Worm (Caenorhabditis elegans) whole organism, L3 larva: ENCODE measurements around the gene F53C3.11.
A peak's percentile ranks its signal among the peaks of the same experiment; 100 is the strongest.

Source experiments
- aly-2 ChIP-seq: fragments of 150-350 bp; optimal IDR thresholded peaks from 2 replicates; lab custom pipeline; 2014; ENCODE audit warnings: missing biosample characterization, missing genetic modification characterization
- ceh-16 ChIP-seq: sonication (generic microtip); optimal IDR thresholded peaks from 2 replicates; lab custom pipeline; 2017; ENCODE audit warnings: missing biosample characterization, missing genetic modification characterization
- ceh-28 ChIP-seq: fragments of 150-350 bp; optimal IDR thresholded peaks from 2 replicates; lab custom pipeline; 2014; ENCODE audit warnings: missing biosample characterization, missing genetic modification reagents, missing genetic modification characterization
- ceh-9 ChIP-seq: sonication (generic microtip); optimal IDR thresholded peaks from 2 replicates; lab custom pipeline; 2018; ENCODE audit warnings: missing biosample characterization, missing genetic modification characterization
- daf-12 ChIP-seq: fragments of 150-350 bp; optimal IDR thresholded peaks from 2 replicates; lab custom pipeline; 2014; ENCODE audit warnings: missing biosample characterization, missing genetic modification reagents, missing genetic modification characterization
- elt-2 ChIP-seq: sonication (generic microtip); optimal IDR thresholded peaks from 2 replicates; lab custom pipeline; 2016; ENCODE audit warnings: missing genetic modification reagents, mild to moderate bottlenecking, missing genetic modification characterization, missing compliant biosample characterization
- elt-3 ChIP-seq, 3 experiments: fragments of 150-350 bp in 1 of 3; sonication (generic microtip) in 2 of 3; optimal IDR thresholded peaks; 2 replicates in 2 of 3; 4 replicates in 1 of 3; lab custom pipeline; 2014 to 2017; ENCODE audit warnings: missing biosample characterization in 3 of 3, missing genetic modification characterization in 3 of 3
- fkh-10 ChIP-seq: sonication (generic microtip); optimal IDR thresholded peaks from 2 replicates; lab custom pipeline; 2017; ENCODE audit warnings: missing biosample characterization, missing genetic modification reagents, missing genetic modification characterization
- fkh-2 ChIP-seq: fragments of 150-350 bp; optimal IDR thresholded peaks from 2 replicates; lab custom pipeline; 2014; ENCODE audit warnings: missing biosample characterization, missing genetic modification reagents, missing genetic modification characterization
- fos-1 ChIP-seq: fragments of 150-350 bp; optimal IDR thresholded peaks from 2 replicates; lab custom pipeline; 2014; ENCODE audit warnings: missing biosample characterization, missing genetic modification characterization
- jun-1 ChIP-seq: fragments of 150-350 bp; optimal IDR thresholded peaks from 2 replicates; lab custom pipeline; 2014; ENCODE audit warnings: missing biosample characterization, missing genetic modification reagents, missing genetic modification characterization
- lin-15B ChIP-seq: fragments of 150-350 bp; optimal IDR thresholded peaks from 2 replicates; lab custom pipeline; 2014; ENCODE audit warnings: missing biosample characterization, missing genetic modification characterization
- mdl-1 ChIP-seq: fragments of 150-350 bp; optimal IDR thresholded peaks from 2 replicates; lab custom pipeline; 2014; ENCODE audit warnings: missing biosample characterization, missing genetic modification characterization
- mml-1 ChIP-seq: fragments of 150-350 bp; sonication (generic microtip); optimal IDR thresholded peaks from 3 replicates; lab custom pipeline; 2014; ENCODE audit warnings: missing biosample characterization, missing genetic modification characterization
- nfya-1 ChIP-seq: sonication (generic microtip); optimal IDR thresholded peaks from 2 replicates; lab custom pipeline; 2017; ENCODE audit warnings: missing genetic modification characterization, mild to moderate bottlenecking, missing compliant biosample characterization, antibody characterized with exemption, moderate library complexity; ENCODE audit not compliant: insufficient read depth
- nhr-11 ChIP-seq: fragments of 150-350 bp; optimal IDR thresholded peaks from 2 replicates; lab custom pipeline; 2014; ENCODE audit warnings: missing biosample characterization, missing genetic modification characterization
- nhr-12 ChIP-seq: fragments of 150-350 bp; optimal IDR thresholded peaks from 2 replicates; lab custom pipeline; 2014; ENCODE audit warnings: missing biosample characterization, missing genetic modification characterization
- nhr-23 ChIP-seq: fragments of 150-350 bp; optimal IDR thresholded peaks from 2 replicates; lab custom pipeline; 2014; ENCODE audit warnings: missing biosample characterization, missing genetic modification reagents, missing genetic modification characterization
- nhr-25 ChIP-seq: sonication (generic microtip); optimal IDR thresholded peaks from 2 replicates; lab custom pipeline; 2017; ENCODE audit warnings: missing biosample characterization, missing genetic modification characterization
- nhr-28 ChIP-seq: fragments of 150-350 bp; optimal IDR thresholded peaks from 2 replicates; lab custom pipeline; 2014; ENCODE audit warnings: missing biosample characterization, missing genetic modification characterization
- nhr-43 ChIP-seq: sonication (generic microtip); optimal IDR thresholded peaks from 2 replicates; lab custom pipeline; 2016; ENCODE audit warnings: mild to moderate bottlenecking, missing genetic modification characterization, missing compliant biosample characterization; ENCODE audit not compliant: poor library complexity, severe bottlenecking
- nhr-67 ChIP-seq: fragments of 150-350 bp; optimal IDR thresholded peaks from 2 replicates; lab custom pipeline; 2014; ENCODE audit warnings: missing biosample characterization, missing genetic modification characterization
- nhr-77 ChIP-seq: fragments of 150-350 bp; optimal IDR thresholded peaks from 2 replicates; lab custom pipeline; 2014; ENCODE audit warnings: missing biosample characterization, missing genetic modification characterization
- pha-4 ChIP-seq: fragments of 150-350 bp; optimal IDR thresholded peaks from 2 replicates; lab custom pipeline; 2014; ENCODE audit warnings: missing biosample characterization, missing genetic modification reagents, missing genetic modification characterization
- pqm-1 ChIP-seq: fragments of 150-350 bp; optimal IDR thresholded peaks from 2 replicates; lab custom pipeline; 2017; ENCODE audit warnings: missing biosample characterization, missing genetic modification characterization, inconsistent platforms
- sea-2 ChIP-seq: fragments of 150-350 bp; sonication (generic microtip); optimal IDR thresholded peaks from 4 replicates; lab custom pipeline; 2014; ENCODE audit warnings: missing biosample characterization, missing genetic modification reagents, missing genetic modification characterization
- skn-1 ChIP-seq: fragments of 150-350 bp; optimal IDR thresholded peaks from 2 replicates; lab custom pipeline; 2014; ENCODE audit warnings: missing biosample characterization, missing genetic modification characterization
- snpc-4 ChIP-seq: fragments of 150-350 bp; optimal IDR thresholded peaks from 2 replicates; lab custom pipeline; 2014; ENCODE audit warnings: missing biosample characterization, missing genetic modification characterization
- zag-1 ChIP-seq: fragments of 150-350 bp; optimal IDR thresholded peaks from 2 replicates; lab custom pipeline; 2014; ENCODE audit warnings: missing biosample characterization, missing genetic modification characterization
- ztf-11 ChIP-seq: fragments of 150-350 bp; optimal IDR thresholded peaks from 2 replicates; lab custom pipeline; 2014; ENCODE audit warnings: missing biosample characterization, missing genetic modification characterization

Gene F53C3.11

DNA sequence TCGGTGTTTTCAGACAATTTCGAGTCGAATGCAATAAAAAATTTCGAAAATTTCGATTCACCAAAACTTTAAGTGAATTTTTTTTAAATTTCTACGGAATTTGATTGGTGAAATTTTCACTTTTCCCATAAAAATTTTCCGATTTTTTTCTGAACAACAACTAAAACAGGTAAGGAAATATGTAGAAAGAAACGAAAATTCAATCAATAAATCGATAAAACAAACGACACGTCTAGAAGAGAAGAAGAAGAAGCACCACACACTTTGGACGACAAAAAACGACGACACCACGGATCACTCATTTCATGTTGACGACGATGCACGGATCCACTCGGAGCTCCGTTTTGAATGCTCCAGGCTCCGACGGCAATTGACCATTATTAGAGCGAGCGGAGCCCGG is 16.2 kb upstream of the F53C3.11 start:
- TF ChIP-seq ceh-28: peak; percentile 56
- no peak for TF ChIP-seq pqm-1 (tag; lab: Kevin White, UChicago)
- TF ChIP-seq, all 47 proteins: peak for 1

DNA sequence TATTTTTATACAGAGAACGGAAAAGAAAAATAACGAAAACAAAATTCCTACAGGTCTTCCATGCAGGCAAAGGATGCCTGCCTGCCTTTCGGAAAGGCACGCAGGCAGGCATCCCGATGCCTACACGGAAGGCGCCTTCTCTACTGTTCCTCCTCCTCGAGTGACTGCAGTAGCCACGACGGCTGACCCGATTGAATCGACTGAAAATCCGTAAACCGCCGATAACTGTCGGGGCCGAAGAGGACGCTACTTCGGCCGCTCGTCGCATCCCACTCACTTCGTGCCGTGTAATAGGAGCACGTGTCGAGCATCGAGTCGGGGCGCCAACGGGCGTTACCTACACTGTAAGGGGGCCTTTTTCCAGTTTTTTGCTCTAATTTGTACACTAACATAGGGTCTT is 14.1 kb upstream of the F53C3.11 start:
- TF ChIP-seq ceh-28 (no peak), zag-1 (tag; lab: Kevin White, UChicago) (no peak), ceh-16 (tag; lab: Kevin White, UChicago) (no peak), nhr-43 (tag; lab: Kevin White, UChicago) (no peak), nhr-12 (tag; lab: Kevin White, UChicago) (no peak), mdl-1 (no peak), nhr-28 (tag; lab: Kevin White, UChicago) (no peak), nhr-25 (tag; lab: Kevin White, UChicago) (no peak), jun-1 (tag; lab: Kevin White, UChicago) (no peak), nfya-1 (tag; lab: Kevin White, UChicago) (no peak), nhr-11 (no peak), ceh-9 (tag; lab: Kevin White, UChicago) (no peak)

DNA sequence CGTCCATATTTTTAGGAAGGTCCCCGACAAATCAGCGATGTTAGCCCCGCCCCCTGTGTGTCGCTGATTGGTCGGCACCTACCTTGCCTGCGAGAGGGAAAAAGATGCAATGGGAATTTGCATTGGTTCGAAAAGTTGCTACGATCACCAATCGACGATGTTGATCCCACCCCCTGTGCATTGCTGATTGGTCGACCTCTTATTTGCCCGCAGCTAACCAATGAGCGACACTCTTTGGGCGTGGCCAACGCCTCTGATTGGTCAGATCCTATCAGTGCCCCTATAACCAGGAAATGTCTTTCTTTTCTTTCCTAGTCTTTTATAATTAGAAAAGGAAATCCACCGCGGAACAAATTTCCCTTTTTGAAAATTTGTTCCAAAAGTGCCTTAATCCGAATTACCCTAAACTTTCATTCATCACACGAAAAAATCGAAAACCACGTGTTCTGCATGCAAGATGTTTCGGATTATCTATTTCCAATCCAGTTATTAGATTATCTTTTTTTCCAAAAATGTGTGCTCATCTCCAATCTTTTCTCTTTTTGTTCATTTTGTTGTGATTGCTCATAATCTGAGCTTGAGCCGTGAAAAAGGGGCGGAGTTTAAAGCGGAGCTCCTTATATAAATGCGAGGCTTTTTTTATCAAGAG is 11.6 kb upstream of the F53C3.11 start:
- TF ChIP-seq nhr-77 (no peak), nfya-1 (tag; lab: Kevin White, UChicago) (peak; percentile 90)

DNA sequence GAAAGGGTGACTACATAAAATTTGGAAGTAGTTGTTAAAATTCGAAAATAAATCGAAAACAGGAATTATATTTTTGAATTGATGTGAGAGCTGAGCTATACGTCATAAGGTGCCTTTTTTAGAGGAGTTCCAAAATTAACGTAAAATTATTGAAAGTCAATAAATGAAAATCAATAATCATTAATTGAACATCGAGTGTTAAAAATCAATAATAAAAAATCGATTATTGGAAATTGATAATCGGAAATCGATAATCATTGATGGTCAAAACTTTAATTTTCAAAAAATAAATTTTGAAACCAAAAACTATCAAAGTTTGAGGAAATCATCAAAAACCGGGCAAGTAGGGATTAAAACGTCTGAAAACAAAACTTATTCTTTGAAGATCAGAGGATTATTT is 7.2 kb upstream of the F53C3.11 start:
- TF ChIP-seq daf-12 (tag; lab: Kevin White, UChicago): no peak
- TF ChIP-seq fkh-2 (tag; lab: Kevin White, UChicago): no peak
- TF ChIP-seq ceh-28: peak; percentile 83

DNA sequence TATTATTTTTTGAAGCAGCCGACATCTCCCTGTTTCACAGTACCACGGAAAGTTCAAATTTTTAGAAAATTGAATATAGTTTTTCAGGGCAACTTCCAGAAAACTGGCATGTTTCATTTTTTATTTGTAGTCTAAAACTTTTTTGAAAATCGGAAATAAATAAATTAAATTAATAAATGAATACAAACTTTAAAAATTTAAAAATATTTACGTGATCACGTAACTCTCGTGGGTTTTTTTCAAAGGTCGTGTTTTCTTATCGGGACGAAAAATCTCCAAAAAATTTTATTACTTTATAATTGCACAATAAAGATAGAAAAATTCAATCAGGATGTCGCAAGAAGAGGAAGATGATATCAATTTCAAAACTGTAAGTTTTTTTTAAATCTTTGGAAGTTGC is 5.2 kb upstream of the F53C3.11 start, which contains the start of gene F53C3.1:
F53C3.1 (plus strand) TSS at position 301 of the 400 bp plus-strand sequence.
- no peak for TF ChIP-seq lin-15B (tag; lab: Kevin White, UChicago)
- no peak for TF ChIP-seq ztf-11 (tag; lab: Kevin White, UChicago)
- TF ChIP-seq mml-1 (tag; lab: Kevin White, UChicago): no peak
- no peak for TF ChIP-seq pqm-1 (tag; lab: Kevin White, UChicago)
- TF ChIP-seq sea-2: no peak
- TF ChIP-seq fkh-10: no peak
- TF ChIP-seq aly-2 (tag; lab: Kevin White, UChicago): no peak
- no peak for TF ChIP-seq mdl-1
- TF ChIP-seq elt-3 (tag; optimal IDR thresholded peaks at IDR 0.05; lab: Kevin White, UChicago): no peak
- TF ChIP-seq nhr-23 (tag; lab: Kevin White, UChicago): no peak
- TF ChIP-seq nhr-67 (tag; lab: Kevin White, UChicago): no peak
- TF ChIP-seq fos-1 (tag; lab: Kevin White, UChicago): no peak
- TF ChIP-seq jun-1 (tag; lab: Kevin White, UChicago): no peak
- TF ChIP-seq ceh-9 (tag; lab: Kevin White, UChicago): no peak

DNA sequence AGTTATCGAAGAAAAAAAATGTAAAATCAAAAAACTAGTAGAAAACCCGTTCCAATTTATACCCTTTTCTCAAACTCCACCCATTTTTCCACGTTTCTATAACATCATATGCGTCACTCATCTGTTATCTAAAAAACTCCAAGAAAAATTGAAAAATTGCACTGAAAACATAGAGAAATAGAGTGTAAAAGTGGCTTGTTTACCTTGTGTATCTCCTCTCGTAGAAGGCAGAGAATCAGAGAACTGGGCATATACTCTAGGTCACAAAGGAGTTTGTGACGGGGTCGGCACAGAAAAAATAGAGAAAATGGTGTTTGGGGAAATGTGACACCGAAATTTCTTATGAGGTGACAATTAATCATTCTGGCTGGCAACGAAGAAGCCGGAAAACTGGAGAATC is 4.8 kb upstream of the F53C3.11 start:
- TF ChIP-seq nhr-67 (tag; lab: Kevin White, UChicago): no peak
- peak; percentile 30 for TF ChIP-seq ceh-28
- TF ChIP-seq snpc-4 (tag; lab: Kevin White, UChicago): peak; percentile 43
- TF ChIP-seq skn-1: no peak
- peak; percentile 86 for TF ChIP-seq elt-2 (tag; lab: Kevin White, UChicago)
- no peak for TF ChIP-seq ztf-11 (tag; lab: Kevin White, UChicago)
- TF ChIP-seq jun-1 (tag; lab: Kevin White, UChicago): peak; percentile 29
- no peak for TF ChIP-seq mml-1 (tag; lab: Kevin White, UChicago)
- peak; percentile 89 for TF ChIP-seq pha-4 (tag; lab: Kevin White, UChicago)
- peak; percentile 58 for TF ChIP-seq pqm-1 (tag; lab: Kevin White, UChicago)
